Worm (Caenorhabditis elegans): ENCODE results near the gene F14H3.15.

ce11 chrV:16099441-16099840 is 39.4 kb upstream of the F14H3.15 start, which contains the start of gene str-7:
- TF ChIP-seq tbx-2 (tag; optimal IDR thresholded peaks at IDR 0.05) (no peak), fos-1 (tag; optimal IDR thresholded peaks at IDR 0.05) (no peak), lsy-2 (tag; optimal IDR thresholded peaks at IDR 0.05) (no peak), ceh-88 (GFP tag; IDR thresholded peaks at IDR 0.05) (no peak), jun-1 (tag; optimal IDR thresholded peaks at IDR 0.05) (no peak), irx-1 (tag; optimal IDR thresholded peaks at IDR 0.05) (no peak), nhr-12 (tag; optimal IDR thresholded peaks at IDR 0.05) (no peak), nhr-28 (tag; optimal IDR thresholded peaks at IDR 0.05) (no peak), aly-2 (tag; optimal IDR thresholded peaks at IDR 0.05) (no peak), unc-30 (tag; optimal IDR thresholded peaks at IDR 0.05) (no peak), ets-5 (GFP tag; IDR thresholded peaks at IDR 0.05) (no peak)

Measured in whole organism, L1 larva.